Fruit fly (Drosophila melanogaster): ENCODE results near the gene Cox10.
A peak's percentile ranks its signal among the peaks of the same experiment; 100 is the strongest.

DNA sequence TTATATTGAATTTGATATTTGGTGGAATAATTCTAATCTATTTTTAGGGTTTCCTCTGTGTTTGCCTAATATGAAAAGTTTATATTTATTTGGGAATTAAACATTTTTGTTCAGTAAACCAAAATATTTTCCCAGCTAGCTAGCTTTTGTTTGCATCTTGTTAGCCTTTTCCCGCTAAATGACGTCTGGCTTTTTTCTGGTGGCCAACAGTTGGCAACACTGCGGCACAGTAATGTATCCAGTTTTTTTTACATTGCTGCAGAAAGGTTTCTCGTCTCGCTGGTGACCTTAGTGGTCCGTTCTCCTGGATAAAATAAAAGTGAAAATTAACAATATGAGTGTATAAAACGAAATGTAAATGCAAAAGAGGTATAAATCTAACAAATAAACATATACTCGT, 33.0 kb downstream of the Cox10 start, which contains the start of gene lft:
- no peak for TF ChIP-seq Hr39 (GFP tag; optimal IDR thresholded peaks at IDR 0.05)
- no peak for TF ChIP-seq CG3919 (GFP tag; optimal IDR thresholded peaks at IDR 0.05)
- peak; percentile 53 for TF ChIP-seq CG8319 (GFP tag; optimal IDR thresholded peaks at IDR 0.05)
- TF ChIP-seq CG32006 (GFP tag; optimal IDR thresholded peaks at IDR 0.05): no peak
- TF ChIP-seq Sox14 (GFP tag; optimal IDR thresholded peaks at IDR 0.05): no peak
- TF ChIP-seq CG8632 (GFP tag; optimal IDR thresholded peaks at IDR 0.05): no peak
- no peak for TF ChIP-seq esn (GFP tag; optimal IDR thresholded peaks at IDR 0.05)
- TF ChIP-seq acj6 (GFP tag; optimal IDR thresholded peaks at IDR 0.05): no peak

All from whole organism, prepupa.